Worm (Caenorhabditis elegans) whole organism, L3 larva: ENCODE measurements around the gene F27B3.6.

Experiments
- ceh-82 ChIP-seq: fragments of 150-350 bp; optimal IDR thresholded peaks from 2 replicates; lab custom pipeline; 2014; ENCODE audit warnings: missing biosample characterization, missing genetic modification characterization
- egl-27 ChIP-seq: sonication (generic microtip); optimal IDR thresholded peaks from 4 replicates; lab custom pipeline; 2017; ENCODE audit warnings: missing biosample characterization, missing genetic modification reagents, missing genetic modification characterization
- elt-1 ChIP-seq: fragments of 150-350 bp; optimal IDR thresholded peaks from 2 replicates; lab custom pipeline; 2014; ENCODE audit warnings: missing biosample characterization, missing genetic modification characterization
- jun-1 ChIP-seq: fragments of 150-350 bp; optimal IDR thresholded peaks from 2 replicates; lab custom pipeline; 2014; ENCODE audit warnings: missing biosample characterization, missing genetic modification reagents, missing genetic modification characterization
- lin-15B ChIP-seq: fragments of 150-350 bp; optimal IDR thresholded peaks from 2 replicates; lab custom pipeline; 2014; ENCODE audit warnings: missing biosample characterization, missing genetic modification characterization
- lsy-12 ChIP-seq: sonication (generic microtip); optimal IDR thresholded peaks from 2 replicates; lab custom pipeline; 2016; ENCODE audit warnings: mild to moderate bottlenecking, missing genetic modification characterization, missing compliant biosample characterization
- mdl-1 ChIP-seq: fragments of 150-350 bp; optimal IDR thresholded peaks from 2 replicates; lab custom pipeline; 2014; ENCODE audit warnings: missing biosample characterization, missing genetic modification characterization
- mml-1 ChIP-seq: fragments of 150-350 bp; sonication (generic microtip); optimal IDR thresholded peaks from 3 replicates; lab custom pipeline; 2014; ENCODE audit warnings: missing biosample characterization, missing genetic modification characterization
- nhr-11 ChIP-seq: fragments of 150-350 bp; optimal IDR thresholded peaks from 2 replicates; lab custom pipeline; 2014; ENCODE audit warnings: missing biosample characterization, missing genetic modification characterization
- nhr-76 ChIP-seq: fragments of 150-350 bp; sonication (generic microtip); optimal IDR thresholded peaks from 5 replicates; lab custom pipeline; 2014; ENCODE audit warnings: missing biosample characterization, missing genetic modification characterization

- TF ChIP-seq lsy-12 (tag; lab: Kevin White, UChicago) (no peak), egl-27 (tag; lab: Kevin White, UChicago) (no peak), jun-1 (no peak), nhr-76 (no peak), ceh-82 (tag; lab: Kevin White, UChicago) (no peak), elt-1 (tag; lab: Kevin White, UChicago) (no peak), mdl-1 (tag; lab: Kevin White, UChicago) (no peak), nhr-11 (no peak), mml-1 (tag; lab: Kevin White, UChicago) (no peak), lin-15B (tag; lab: Kevin White, UChicago) (peak; percentile 71)
Observed at ce11 chrIII:6615064-6615463, 36.7 kb upstream of the F27B3.6 start, which contains the start of gene cmtr-2.
